Fruit fly (Drosophila melanogaster) whole organism, embryonic: ENCODE data around the gene CG32706.
"Not testable (repeated sequence)": the region's sequence is repeated elsewhere in the genome, so short reads cannot be mapped to it uniquely, and the experiment has no call there.

Source experiments
- CG12391 ChIP-seq: fragments of 200-800 bp; sonication (Bioruptor generic); optimal IDR thresholded peaks from 3 replicates; lab custom pipeline; 2018; ENCODE audit warnings: missing biosample characterization, mild to moderate bottlenecking, missing genetic modification characterization, moderate library complexity
- lola ChIP-seq, 3 experiments: fragments of >200 bp in 2 of 3; fragments of 200-800 bp in 1 of 3; sonication (Bioruptor generic) in 1 of 3; optimal IDR thresholded peaks; 2 replicates each; lab custom pipeline; 2017 to 2019; ENCODE audit warnings: missing biosample characterization in 3 of 3, missing genetic modification characterization in 3 of 3, mild to moderate bottlenecking in 1 of 3, moderate library complexity in 1 of 3
- slp2 ChIP-seq: fragments of 200-800 bp; sonication (Bioruptor generic); optimal IDR thresholded peaks from 2 replicates; lab custom pipeline; 2016; ENCODE audit warnings: missing biosample characterization, missing genetic modification characterization

DNA sequence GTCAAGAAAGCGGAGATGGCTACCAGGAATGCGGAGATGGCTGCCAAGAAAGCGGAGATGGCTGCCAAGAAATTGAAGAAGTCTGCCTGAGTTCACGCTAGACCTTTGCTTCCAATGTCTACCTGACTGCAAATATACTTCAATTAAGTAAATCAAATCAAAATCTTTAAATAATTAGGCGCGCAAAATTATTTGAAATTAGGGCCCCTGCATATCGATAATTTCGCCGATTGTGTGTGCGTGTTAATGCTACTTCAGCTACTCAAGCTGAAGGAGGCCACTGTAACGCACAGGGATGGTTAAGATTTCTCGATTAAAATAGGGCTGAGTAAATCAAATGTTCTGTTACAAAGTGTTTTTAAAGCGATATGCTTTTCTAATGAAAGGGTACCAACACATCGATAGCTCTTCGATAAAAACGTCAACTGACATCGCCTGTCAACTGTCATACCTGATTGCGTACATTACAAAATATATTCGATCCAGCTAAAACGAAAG, 1.0 kb downstream of the CG32706 start, which contains the start of gene CG6999:
- not testable (repeated sequence) for TF ChIP-seq lola (GFP tag; optimal IDR thresholded peaks at IDR 0.05; lab: Kevin White, UChicago); slp2; CG12391 (tag; lab: Kevin White, UChicago)
